Fruit fly (Drosophila melanogaster): ENCODE results near the gene CG11999.

DNA sequence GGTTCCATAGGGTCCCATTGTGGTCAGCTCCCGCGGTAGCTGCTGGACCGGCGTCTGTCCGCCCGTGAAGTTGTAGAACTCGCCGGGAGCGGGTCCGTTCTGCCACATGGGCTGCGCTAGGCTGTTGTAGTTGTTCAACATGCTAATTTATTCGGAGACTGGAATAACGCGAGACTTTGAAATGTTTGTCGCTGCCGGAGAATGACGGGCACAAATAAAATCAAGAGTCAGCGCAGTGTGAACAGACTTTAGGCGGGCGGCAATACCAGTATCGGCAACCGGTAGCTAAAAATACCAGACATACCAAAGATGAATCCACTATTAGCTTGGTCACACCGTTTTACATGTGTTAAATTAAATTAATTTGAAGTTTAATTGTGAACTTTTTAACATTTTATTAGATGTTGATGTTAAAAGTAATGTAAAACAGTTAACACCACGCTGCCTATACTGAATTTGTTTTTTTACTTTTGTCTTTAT, 3.4 kb upstream of the CG11999 start, which contains the start of gene Prosbeta7:
- TF ChIP-seq CG14711 (tag; optimal IDR thresholded peaks at IDR 0.05) (no peak), tj (GFP tag; optimal IDR thresholded peaks at IDR 0.05) (no peak), CG7045 (GFP tag; optimal IDR thresholded peaks at IDR 0.05) (no peak), Hr96 (GFP tag; optimal IDR thresholded peaks at IDR 0.05) (no peak), CG11617 (GFP tag; optimal IDR thresholded peaks at IDR 0.05) (no peak), bab1 (GFP tag; optimal IDR thresholded peaks at IDR 0.05) (peak; percentile 53), kay (GFP tag; ENCODE audit: borderline replicate concordance) (no peak)

Data from whole organism, adult.